Worm (Caenorhabditis elegans) whole organism, L3 larva: Measurements from ENCODE around the gene M162.5.

Experiments
- R02D3.7 ChIP-seq: fragments of 150-350 bp; optimal IDR thresholded peaks from 2 replicates; lab custom pipeline; 2014; ENCODE audit warnings: missing biosample characterization, missing genetic modification characterization
- ZK546.5 ChIP-seq: sonication (generic microtip); optimal IDR thresholded peaks from 2 replicates; lab custom pipeline; 2017; ENCODE audit warnings: missing biosample characterization, missing genetic modification characterization
- aly-2 ChIP-seq: fragments of 150-350 bp; optimal IDR thresholded peaks from 2 replicates; lab custom pipeline; 2014; ENCODE audit warnings: missing biosample characterization, missing genetic modification characterization
- ama-1 ChIP-seq: fragments of 150-350 bp; optimal IDR thresholded peaks from 2 replicates; lab custom pipeline; 2018
- ceh-82 ChIP-seq: fragments of 150-350 bp; optimal IDR thresholded peaks from 2 replicates; lab custom pipeline; 2014; ENCODE audit warnings: missing biosample characterization, missing genetic modification characterization
- ceh-9 ChIP-seq: sonication (generic microtip); optimal IDR thresholded peaks from 2 replicates; lab custom pipeline; 2018; ENCODE audit warnings: missing biosample characterization, missing genetic modification characterization
- daf-12 ChIP-seq: fragments of 150-350 bp; optimal IDR thresholded peaks from 2 replicates; lab custom pipeline; 2014; ENCODE audit warnings: missing biosample characterization, missing genetic modification reagents, missing genetic modification characterization
- egl-27 ChIP-seq: sonication (generic microtip); optimal IDR thresholded peaks from 4 replicates; lab custom pipeline; 2017; ENCODE audit warnings: missing biosample characterization, missing genetic modification reagents, missing genetic modification characterization
- elt-1 ChIP-seq: fragments of 150-350 bp; optimal IDR thresholded peaks from 2 replicates; lab custom pipeline; 2014; ENCODE audit warnings: missing biosample characterization, missing genetic modification characterization
- elt-2 ChIP-seq: sonication (generic microtip); optimal IDR thresholded peaks from 2 replicates; lab custom pipeline; 2016; ENCODE audit warnings: missing genetic modification reagents, mild to moderate bottlenecking, missing genetic modification characterization, missing compliant biosample characterization
- elt-3 ChIP-seq, 3 experiments: fragments of 150-350 bp in 1 of 3; sonication (generic microtip) in 2 of 3; optimal IDR thresholded peaks; 2 replicates in 2 of 3; 4 replicates in 1 of 3; lab custom pipeline; 2014 to 2017; ENCODE audit warnings: missing biosample characterization in 3 of 3, missing genetic modification characterization in 3 of 3
- eor-1 ChIP-seq, 2 experiments: fragments of 150-350 bp; optimal IDR thresholded peaks; 2 replicates each; lab custom pipeline; 2014 to 2018; ENCODE audit warnings: missing biosample characterization in 2 of 2, missing genetic modification characterization in 2 of 2
- fkh-10 ChIP-seq: sonication (generic microtip); optimal IDR thresholded peaks from 2 replicates; lab custom pipeline; 2017; ENCODE audit warnings: missing biosample characterization, missing genetic modification reagents, missing genetic modification characterization
- fos-1 ChIP-seq: fragments of 150-350 bp; optimal IDR thresholded peaks from 2 replicates; lab custom pipeline; 2014; ENCODE audit warnings: missing biosample characterization, missing genetic modification characterization
- jun-1 ChIP-seq: fragments of 150-350 bp; optimal IDR thresholded peaks from 2 replicates; lab custom pipeline; 2014; ENCODE audit warnings: missing biosample characterization, missing genetic modification reagents, missing genetic modification characterization
- lin-15B ChIP-seq: fragments of 150-350 bp; optimal IDR thresholded peaks from 2 replicates; lab custom pipeline; 2014; ENCODE audit warnings: missing biosample characterization, missing genetic modification characterization
- lin-39 ChIP-seq: fragments of 150-350 bp; optimal IDR thresholded peaks from 2 replicates; lab custom pipeline; 2018; ENCODE audit warnings: missing biosample characterization, missing genetic modification reagents, missing genetic modification characterization
- lsy-12 ChIP-seq: sonication (generic microtip); optimal IDR thresholded peaks from 2 replicates; lab custom pipeline; 2016; ENCODE audit warnings: mild to moderate bottlenecking, missing genetic modification characterization, missing compliant biosample characterization
- mml-1 ChIP-seq: fragments of 150-350 bp; sonication (generic microtip); optimal IDR thresholded peaks from 3 replicates; lab custom pipeline; 2014; ENCODE audit warnings: missing biosample characterization, missing genetic modification characterization
- nhr-11 ChIP-seq: fragments of 150-350 bp; optimal IDR thresholded peaks from 2 replicates; lab custom pipeline; 2014; ENCODE audit warnings: missing biosample characterization, missing genetic modification characterization
- nhr-12 ChIP-seq: fragments of 150-350 bp; optimal IDR thresholded peaks from 2 replicates; lab custom pipeline; 2014; ENCODE audit warnings: missing biosample characterization, missing genetic modification characterization
- nhr-23 ChIP-seq: fragments of 150-350 bp; optimal IDR thresholded peaks from 2 replicates; lab custom pipeline; 2014; ENCODE audit warnings: missing biosample characterization, missing genetic modification reagents, missing genetic modification characterization
- nhr-28 ChIP-seq: fragments of 150-350 bp; optimal IDR thresholded peaks from 2 replicates; lab custom pipeline; 2014; ENCODE audit warnings: missing biosample characterization, missing genetic modification characterization
- nhr-43 ChIP-seq: sonication (generic microtip); optimal IDR thresholded peaks from 2 replicates; lab custom pipeline; 2016; ENCODE audit warnings: mild to moderate bottlenecking, missing genetic modification characterization, missing compliant biosample characterization; ENCODE audit not compliant: poor library complexity, severe bottlenecking
- nhr-67 ChIP-seq: fragments of 150-350 bp; optimal IDR thresholded peaks from 2 replicates; lab custom pipeline; 2014; ENCODE audit warnings: missing biosample characterization, missing genetic modification characterization
- nhr-76 ChIP-seq: fragments of 150-350 bp; sonication (generic microtip); optimal IDR thresholded peaks from 5 replicates; lab custom pipeline; 2014; ENCODE audit warnings: missing biosample characterization, missing genetic modification characterization
- nhr-77 ChIP-seq: fragments of 150-350 bp; optimal IDR thresholded peaks from 2 replicates; lab custom pipeline; 2014; ENCODE audit warnings: missing biosample characterization, missing genetic modification characterization
- pha-4 ChIP-seq: fragments of 150-350 bp; optimal IDR thresholded peaks from 2 replicates; lab custom pipeline; 2014; ENCODE audit warnings: missing biosample characterization, missing genetic modification reagents, missing genetic modification characterization
- pqm-1 ChIP-seq: fragments of 150-350 bp; optimal IDR thresholded peaks from 2 replicates; lab custom pipeline; 2017; ENCODE audit warnings: missing biosample characterization, missing genetic modification characterization, inconsistent platforms
- sea-2 ChIP-seq: fragments of 150-350 bp; sonication (generic microtip); optimal IDR thresholded peaks from 4 replicates; lab custom pipeline; 2014; ENCODE audit warnings: missing biosample characterization, missing genetic modification reagents, missing genetic modification characterization
- skn-1 ChIP-seq: fragments of 150-350 bp; optimal IDR thresholded peaks from 2 replicates; lab custom pipeline; 2014; ENCODE audit warnings: missing biosample characterization, missing genetic modification characterization
- snpc-4 ChIP-seq: fragments of 150-350 bp; optimal IDR thresholded peaks from 2 replicates; lab custom pipeline; 2014; ENCODE audit warnings: missing biosample characterization, missing genetic modification characterization
- tbx-2 ChIP-seq: sonication (generic microtip); optimal IDR thresholded peaks from 2 replicates; lab custom pipeline; 2016; ENCODE audit warnings: mild to moderate bottlenecking, missing genetic modification characterization, missing compliant biosample characterization
- unc-39 ChIP-seq: sonication (generic microtip); optimal IDR thresholded peaks from 4 replicates; lab custom pipeline; 2017; ENCODE audit warnings: missing biosample characterization, missing genetic modification characterization
- zag-1 ChIP-seq: fragments of 150-350 bp; optimal IDR thresholded peaks from 2 replicates; lab custom pipeline; 2014; ENCODE audit warnings: missing biosample characterization, missing genetic modification characterization
- ztf-11 ChIP-seq: fragments of 150-350 bp; optimal IDR thresholded peaks from 2 replicates; lab custom pipeline; 2014; ENCODE audit warnings: missing biosample characterization, missing genetic modification characterization
- ztf-4 ChIP-seq: fragments of 150-350 bp; optimal IDR thresholded peaks from 2 replicates; lab custom pipeline; 2014; ENCODE audit warnings: missing biosample characterization, missing genetic modification characterization

The M162.5 gene

DNA sequence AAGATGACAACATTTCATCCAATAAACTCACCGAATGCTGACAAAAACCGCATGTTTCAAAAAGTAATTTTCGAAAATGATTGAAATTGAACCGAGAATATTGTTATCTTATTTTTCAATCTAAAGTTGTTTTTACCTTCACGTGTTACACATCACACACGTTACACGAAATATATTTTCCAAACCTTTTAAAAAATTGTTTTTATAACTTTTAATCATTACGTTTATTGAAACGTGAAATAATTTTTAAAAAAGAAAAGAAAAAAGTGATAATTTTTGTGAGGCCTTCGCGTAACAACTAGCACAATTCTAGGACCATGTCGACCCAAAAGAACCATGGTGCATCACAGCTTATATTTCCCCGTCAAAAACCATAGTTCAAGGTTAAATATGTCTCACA lies 34.1 kb downstream of the M162.5 start, which contains the start of gene M162.7:
Gene M162.7, minus strand, starts transcription at position 101 of the 400 bp plus-strand sequence.
- TF ChIP-seq egl-27 (tag; lab: Kevin White, UChicago) (no peak), nhr-67 (tag; lab: Kevin White, UChicago) (no peak), nhr-12 (tag; lab: Kevin White, UChicago) (no peak), nhr-23 (tag; lab: Kevin White, UChicago) (no peak), snpc-4 (tag; lab: Kevin White, UChicago) (no peak), jun-1 (tag; lab: Kevin White, UChicago) (no peak), R02D3.7 (tag; lab: Kevin White, UChicago) (no peak), pqm-1 (tag; lab: Kevin White, UChicago) (no peak), nhr-76 (tag; lab: Kevin White, UChicago) (no peak), elt-1 (tag; lab: Kevin White, UChicago) (no peak), fkh-10 (GFP tag; lab: Kevin White, UChicago) (no peak), tbx-2 (no peak), ceh-9 (tag; lab: Kevin White, UChicago) (no peak)

ce11 chrV:19801033-19801432 lies 40.2 kb downstream of the M162.5 start, which contains the start of gene Y116F11B.2:
Y116F11B.2 (minus strand) TSS chrV:19801133.
- TF ChIP-seq tbx-2 (no peak), nhr-28 (no peak)

DNA sequence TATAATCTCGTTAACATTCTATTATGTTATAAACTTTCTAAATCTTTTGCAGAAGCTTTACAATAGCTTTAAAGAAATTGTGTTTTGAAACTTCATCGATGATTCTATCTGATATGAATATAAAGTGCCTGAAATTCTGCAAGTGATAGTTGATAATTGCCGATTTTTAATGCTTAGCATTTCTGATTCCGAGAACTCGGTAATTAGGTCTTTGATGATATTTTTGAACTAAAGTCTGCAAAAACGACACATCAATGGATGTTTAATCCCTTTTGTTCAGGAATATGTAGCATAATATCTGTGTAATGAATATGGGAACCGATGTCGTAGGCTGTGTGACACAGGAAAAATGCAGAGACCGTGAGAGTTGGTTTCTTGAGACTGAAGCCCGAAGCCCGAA lies 41.9 kb downstream of the M162.5 start:
- no peak for TF ChIP-seq skn-1 (tag; lab: Kevin White, UChicago)
- TF ChIP-seq lin-39 (tag; lab: Kevin White, UChicago): no peak
- no peak for TF ChIP-seq elt-3 (tag; optimal IDR thresholded peaks at IDR 0.05; lab: Kevin White, UChicago)
- no peak for TF ChIP-seq ztf-11 (tag; lab: Kevin White, UChicago)
- TF ChIP-seq fkh-10 (GFP tag; lab: Kevin White, UChicago): no peak
- TF ChIP-seq nhr-11: no peak
- TF ChIP-seq nhr-12 (tag; lab: Kevin White, UChicago): no peak
- no peak for TF ChIP-seq lsy-12 (tag; lab: Kevin White, UChicago)
- TF ChIP-seq elt-1 (tag; lab: Kevin White, UChicago): no peak
- TF ChIP-seq elt-2 (tag; lab: Kevin White, UChicago): no peak
- TF ChIP-seq tbx-2: no peak
- no peak for TF ChIP-seq snpc-4 (tag; lab: Kevin White, UChicago)
- TF ChIP-seq nhr-28: no peak
- no peak for TF ChIP-seq nhr-76 (tag; lab: Kevin White, UChicago)
- TF ChIP-seq, all 47 proteins: peak for 0

DNA sequence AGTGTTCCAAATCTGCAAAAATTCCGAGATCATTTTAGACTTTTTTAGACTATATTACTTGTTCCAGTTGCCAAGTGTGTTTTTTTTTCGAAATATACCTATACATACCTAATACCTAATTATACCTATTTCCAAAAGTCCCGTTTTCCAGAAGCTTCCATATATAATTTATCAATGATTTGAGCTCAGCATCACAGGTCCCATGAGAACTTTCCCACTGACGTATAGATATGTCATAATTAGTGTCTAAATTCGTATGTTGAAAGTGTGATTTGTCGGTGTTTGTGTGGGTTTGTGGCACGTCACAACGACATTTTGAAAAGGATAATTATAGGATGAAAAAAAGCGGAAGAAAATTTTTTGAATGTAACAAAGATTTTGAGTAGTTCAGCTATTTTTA lies 44.7 kb downstream of the M162.5 start:
- TF ChIP-seq aly-2 (tag; lab: Kevin White, UChicago) (no peak), skn-1 (tag; lab: Kevin White, UChicago) (no peak), elt-1 (tag; lab: Kevin White, UChicago) (no peak), eor-1 (tag; optimal IDR thresholded peaks at IDR 0.05; lab: Kevin White, UChicago) (no peak), mml-1 (tag; lab: Kevin White, UChicago) (no peak), daf-12 (no peak), fos-1 (tag; lab: Kevin White, UChicago) (no peak), ceh-82 (tag; lab: Kevin White, UChicago) (no peak), sea-2 (no peak), pqm-1 (tag; lab: Kevin White, UChicago) (no peak), ztf-4 (tag; lab: Kevin White, UChicago) (no peak), ama-1 (lab: Kevin White, UChicago) (no peak), ZK546.5 (no peak), R02D3.7 (tag; lab: Kevin White, UChicago) (no peak), pha-4 (no peak), lin-39 (tag; lab: Kevin White, UChicago) (no peak), nhr-77 (tag; lab: Kevin White, UChicago) (no peak)

ce11 chrV:19814833-19815232 lies 54.0 kb downstream of the M162.5 start, which contains the start of gene daf-28:
daf-28 (plus strand) TSS chrV:19815133.
- no peak for TF ChIP-seq pha-4
- no peak for TF ChIP-seq zag-1 (tag; lab: Kevin White, UChicago)
- no peak for TF ChIP-seq ZK546.5
- no peak for TF ChIP-seq fos-1 (tag; lab: Kevin White, UChicago)
- TF ChIP-seq ceh-82 (tag; lab: Kevin White, UChicago): no peak
- TF ChIP-seq unc-39 (tag; lab: Kevin White, UChicago): no peak
- TF ChIP-seq elt-2 (tag; lab: Kevin White, UChicago): no peak
- no peak for TF ChIP-seq lsy-12 (tag; lab: Kevin White, UChicago)
- TF ChIP-seq snpc-4 (tag; lab: Kevin White, UChicago): no peak
- TF ChIP-seq nhr-43 (tag; lab: Kevin White, UChicago): no peak
- no peak for TF ChIP-seq daf-12
- no peak for TF ChIP-seq elt-3 (tag; optimal IDR thresholded peaks at IDR 0.05; lab: Kevin White, UChicago)
- TF ChIP-seq lin-15B: no peak
- TF ChIP-seq aly-2 (tag; lab: Kevin White, UChicago): no peak
- TF ChIP-seq nhr-12 (tag; lab: Kevin White, UChicago): no peak
- no peak for TF ChIP-seq nhr-76 (tag; lab: Kevin White, UChicago)
- TF ChIP-seq ceh-9 (tag; lab: Kevin White, UChicago): no peak
- TF ChIP-seq nhr-23 (tag; lab: Kevin White, UChicago): no peak
- TF ChIP-seq, all 47 proteins: peak for 0
